Worm (Caenorhabditis elegans) whole organism, L2 larva: ENCODE results near the gene adk-1.
"Not testable (repeated sequence)": the region's sequence is repeated elsewhere in the genome, so short reads cannot be mapped to it uniquely, and the experiment has no call there.

Experiments used
- alr-1 ChIP-seq: fragments of 150-350 bp; optimal IDR thresholded peaks from 2 replicates; lab custom pipeline; 2014; ENCODE audit warnings: missing biosample characterization, missing genetic modification characterization
- ceh-82 ChIP-seq: fragments of 150-350 bp; optimal IDR thresholded peaks from 2 replicates; lab custom pipeline; 2014; ENCODE audit warnings: missing biosample characterization, missing genetic modification characterization
- fos-1 ChIP-seq: fragments of 150-350 bp; optimal IDR thresholded peaks from 2 replicates; lab custom pipeline; 2014; ENCODE audit warnings: missing biosample characterization, missing genetic modification characterization
- lin-13 ChIP-seq: fragments of 150-350 bp; optimal IDR thresholded peaks from 2 replicates; lab custom pipeline; 2014; ENCODE audit warnings: missing biosample characterization, missing genetic modification reagents, missing genetic modification characterization
- lsy-2 ChIP-seq, 2 experiments: fragments of 150-350 bp in 1 of 2; sonication (generic microtip) in 1 of 2; optimal IDR thresholded peaks; 2 replicates each; lab custom pipeline; 2014 to 2017; ENCODE audit warnings: missing biosample characterization in 2 of 2, missing genetic modification characterization in 2 of 2
- mdl-1 ChIP-seq, 2 experiments: fragments of 150-350 bp in 1 of 2; sonication (generic microtip) in 1 of 2; optimal IDR thresholded peaks; 2 replicates each; lab custom pipeline; 2017; ENCODE audit warnings: missing biosample characterization in 2 of 2, missing genetic modification characterization in 2 of 2
- nhr-10 ChIP-seq: sonication (generic microtip); optimal IDR thresholded peaks from 2 replicates; lab custom pipeline; 2017; ENCODE audit warnings: missing biosample characterization, missing genetic modification characterization
- nhr-11 ChIP-seq: fragments of 150-350 bp; optimal IDR thresholded peaks from 2 replicates; lab custom pipeline; 2014; ENCODE audit warnings: missing biosample characterization, missing genetic modification characterization
- nhr-237 ChIP-seq: fragments of 150-350 bp; optimal IDR thresholded peaks from 2 replicates; lab custom pipeline; 2014; ENCODE audit warnings: missing biosample characterization, missing genetic modification characterization
- peb-1 ChIP-seq: fragments of 150-350 bp; optimal IDR thresholded peaks from 2 replicates; lab custom pipeline; 2014; ENCODE audit warnings: missing biosample characterization, missing genetic modification characterization
- unc-39 ChIP-seq: fragments of 150-350 bp; optimal IDR thresholded peaks from 2 replicates; lab custom pipeline; 2014; ENCODE audit warnings: missing biosample characterization, missing genetic modification characterization
- unc-62 ChIP-seq: fragments of 150-350 bp; optimal IDR thresholded peaks from 2 replicates; lab custom pipeline; 2014; ENCODE audit warnings: missing biosample characterization, missing genetic modification reagents, missing genetic modification characterization
- zag-1 ChIP-seq: fragments of 150-350 bp; optimal IDR thresholded peaks from 2 replicates; lab custom pipeline; 2014; ENCODE audit warnings: missing biosample characterization, missing genetic modification characterization
- ztf-11 ChIP-seq: sonication (generic microtip); optimal IDR thresholded peaks from 2 replicates; lab custom pipeline; 2017; ENCODE audit warnings: missing biosample characterization, missing genetic modification characterization

- not testable (repeated sequence) for TF ChIP-seq zag-1 (tag; lab: Kevin White, UChicago); nhr-11 (tag; lab: Kevin White, UChicago); nhr-10 (tag; lab: Kevin White, UChicago); ztf-11 (tag; lab: Kevin White, UChicago); mdl-1 (tag; optimal IDR thresholded peaks at IDR 0.05; lab: Kevin White, UChicago); nhr-237 (tag; lab: Kevin White, UChicago); lsy-2 (tag; optimal IDR thresholded peaks at IDR 0.05; lab: Kevin White, UChicago); peb-1 (tag; lab: Kevin White, UChicago); ceh-82; unc-39; alr-1 (tag; lab: Kevin White, UChicago); lin-13 (GFP tag; lab: Kevin White, UChicago); unc-62 (GFP tag; lab: Kevin White, UChicago); fos-1 (tag; lab: Kevin White, UChicago)
Observed at ce11 chrIV:11198983-11199382, 11.6 kb downstream of the adk-1 start, which contains the start of gene R07H5.16.
